Fruit fly (Drosophila melanogaster) whole organism, pupa: ENCODE data around the gene PGAP1.

Experiments used
- CG32121 ChIP-seq: fragments of 200-800 bp; sonication (Bioruptor generic); IDR thresholded peaks from 2 replicates; pipeline ENCODE4 v1.3.6; 2022; ENCODE audit warnings: missing biosample characterization, missing genetic modification characterization
- CG34367 ChIP-seq: fragments of 200-800 bp; sonication (Bioruptor generic); optimal IDR thresholded peaks from 2 replicates; lab custom pipeline; 2018; ENCODE audit warnings: missing biosample characterization, mild to moderate bottlenecking, missing genetic modification characterization
- CG4496 ChIP-seq: fragments of 200-800 bp; sonication (Bioruptor generic); IDR thresholded peaks from 3 replicates; pipeline ENCODE4 v1.3.6; 2022; ENCODE audit warnings: missing biosample characterization, missing genetic modification characterization
- CG8159 ChIP-seq: fragments of 200-800 bp; sonication (Bioruptor generic); optimal IDR thresholded peaks from 3 replicates; lab custom pipeline; 2018; ENCODE audit warnings: missing biosample characterization, mild to moderate bottlenecking, missing genetic modification characterization, moderate library complexity
- CG9948 ChIP-seq: fragments of 200-800 bp; sonication (Bioruptor generic); optimal IDR thresholded peaks from 2 replicates; lab custom pipeline; 2018; ENCODE audit warnings: missing biosample characterization, mild to moderate bottlenecking, missing genetic modification characterization, moderate library complexity
- Ets98B ChIP-seq: fragments of 200-800 bp; sonication (Bioruptor generic); IDR thresholded peaks from 2 replicates; pipeline ENCODE4 v1.3.6; 2022; ENCODE audit warnings: missing biosample characterization, missing genetic modification characterization
- Pif1B ChIP-seq: fragments of 200-800 bp; sonication (Bioruptor generic); optimal IDR thresholded peaks from 3 replicates; lab custom pipeline; 2016; ENCODE audit warnings: missing biosample characterization, missing genetic modification characterization
- fd96Ca ChIP-seq: fragments of 200-800 bp; sonication (Bioruptor generic); IDR thresholded peaks from 3 replicates; pipeline ENCODE4 v1.3.6; 2022; ENCODE audit warnings: missing biosample characterization, missing genetic modification characterization
- gl ChIP-seq: fragments of 200-800 bp; sonication (Bioruptor generic); optimal IDR thresholded peaks from 2 replicates; lab custom pipeline; 2018; ENCODE audit warnings: missing biosample characterization, mild to moderate bottlenecking, missing genetic modification characterization
- rn ChIP-seq: fragments of 200-800 bp; sonication (Bioruptor generic); IDR thresholded peaks from 2 replicates; pipeline ENCODE4 v1.3.6; 2022; ENCODE audit warnings: missing biosample characterization, missing genetic modification characterization

dm6 chrX:5705899-5706312, 16.6 kb upstream of the PGAP1 start:
- peak; percentile 62 for TF ChIP-seq CG9948 (tag; lab: Kevin White, UChicago)
- TF ChIP-seq CG8159 (tag; lab: Kevin White, UChicago): peak; percentile 81
- peak; percentile 95 for TF ChIP-seq Ets98B
- peak; percentile 45 for TF ChIP-seq CG34367 (tag; lab: Kevin White, UChicago)
- peak; percentile 63 for TF ChIP-seq Pif1B (GFP tag; lab: Kevin White, UChicago)
- peak; percentile 97 for TF ChIP-seq CG4496 (GFP tag; lab: Robert Waterston, UW)
- peak; percentile 57 for TF ChIP-seq gl (tag; lab: Kevin White, UChicago)
- TF ChIP-seq rn: peak; percentile 86
- TF ChIP-seq CG32121 (GFP tag; lab: Robert Waterston, UW): peak; percentile 94
- TF ChIP-seq fd96Ca: peak; percentile 97
